Fruit fly (Drosophila melanogaster) whole organism, pupa: Measurements from ENCODE around the gene agt.

Source experiments
- CG10348 ChIP-seq: fragments of 200-800 bp; sonication (Bioruptor generic); IDR thresholded peaks from 2 replicates; pipeline ENCODE4 v1.3.6; 2022; ENCODE audit warnings: missing biosample characterization, missing genetic modification characterization
- CG12605 ChIP-seq: fragments of 200-800 bp; sonication (Bioruptor generic); IDR thresholded peaks from 2 replicates; pipeline ENCODE4 v1.3.6; 2022; ENCODE audit warnings: missing biosample characterization, missing genetic modification characterization
- CG13204 ChIP-seq: fragments of 200-800 bp; sonication (Bioruptor generic); optimal IDR thresholded peaks from 2 replicates; lab custom pipeline; 2018; ENCODE audit warnings: missing biosample characterization, mild to moderate bottlenecking, missing genetic modification characterization, moderate library complexity
- CG14655 ChIP-seq: fragments of 200-800 bp; sonication (Bioruptor generic); optimal IDR thresholded peaks from 3 replicates; lab custom pipeline; 2017; ENCODE audit warnings: mild to moderate bottlenecking, missing biosample characterization, missing genetic modification reagents, missing genetic modification characterization
- CG15710 ChIP-seq: fragments of 200-800 bp; sonication (Bioruptor generic); optimal IDR thresholded peaks from 2 replicates; lab custom pipeline; 2018; ENCODE audit warnings: missing biosample characterization, mild to moderate bottlenecking, missing genetic modification characterization, moderate library complexity
- CG17806 ChIP-seq: fragments of 200-800 bp; sonication (Bioruptor generic); optimal IDR thresholded peaks from 2 replicates; lab custom pipeline; 2018; ENCODE audit warnings: missing biosample characterization, mild to moderate bottlenecking, missing genetic modification characterization, moderate library complexity
- CG32121 ChIP-seq: fragments of 200-800 bp; sonication (Bioruptor generic); IDR thresholded peaks from 2 replicates; pipeline ENCODE4 v1.3.6; 2022; ENCODE audit warnings: missing biosample characterization, missing genetic modification characterization
- CG34367 ChIP-seq: fragments of 200-800 bp; sonication (Bioruptor generic); optimal IDR thresholded peaks from 2 replicates; lab custom pipeline; 2018; ENCODE audit warnings: missing biosample characterization, mild to moderate bottlenecking, missing genetic modification characterization
- CG4496 ChIP-seq: fragments of 200-800 bp; sonication (Bioruptor generic); IDR thresholded peaks from 3 replicates; pipeline ENCODE4 v1.3.6; 2022; ENCODE audit warnings: missing biosample characterization, missing genetic modification characterization
- CG8159 ChIP-seq: fragments of 200-800 bp; sonication (Bioruptor generic); optimal IDR thresholded peaks from 3 replicates; lab custom pipeline; 2018; ENCODE audit warnings: missing biosample characterization, mild to moderate bottlenecking, missing genetic modification characterization, moderate library complexity
- CG8301 ChIP-seq: fragments of 200-800 bp; sonication (Bioruptor generic); optimal IDR thresholded peaks from 2 replicates; lab custom pipeline; 2018; ENCODE audit warnings: missing biosample characterization, mild to moderate bottlenecking, missing genetic modification characterization
- CG9948 ChIP-seq: fragments of 200-800 bp; sonication (Bioruptor generic); optimal IDR thresholded peaks from 2 replicates; lab custom pipeline; 2018; ENCODE audit warnings: missing biosample characterization, mild to moderate bottlenecking, missing genetic modification characterization, moderate library complexity
- D1 ChIP-seq: fragments of 200-800 bp; sonication (Bioruptor generic); optimal IDR thresholded peaks from 2 replicates; lab custom pipeline; 2018; ENCODE audit warnings: missing biosample characterization, mild to moderate bottlenecking, missing genetic modification characterization, moderate library complexity
- EcR ChIP-seq: fragments of 200-800 bp; sonication (Bioruptor generic); optimal IDR thresholded peaks from 3 replicates; lab custom pipeline; 2019; ENCODE audit warnings: missing biosample characterization, missing genetic modification characterization, mild to moderate bottlenecking, moderate library complexity, missing genetic modification reagents
- Ets98B ChIP-seq: fragments of 200-800 bp; sonication (Bioruptor generic); IDR thresholded peaks from 2 replicates; pipeline ENCODE4 v1.3.6; 2022; ENCODE audit warnings: missing biosample characterization, missing genetic modification characterization
- Pif1A ChIP-seq: fragments of 200-800 bp; sonication (Bioruptor generic); optimal IDR thresholded peaks from 3 replicates; lab custom pipeline; 2016; ENCODE audit warnings: missing biosample characterization, missing genetic modification characterization
- Pif1B ChIP-seq: fragments of 200-800 bp; sonication (Bioruptor generic); optimal IDR thresholded peaks from 3 replicates; lab custom pipeline; 2016; ENCODE audit warnings: missing biosample characterization, missing genetic modification characterization
- Snoo ChIP-seq: fragments of 200-800 bp; sonication (Bioruptor generic); optimal IDR thresholded peaks from 3 replicates; lab custom pipeline; 2017; ENCODE audit warnings: missing biosample characterization, mild to moderate bottlenecking, missing genetic modification characterization, inconsistent platforms
- fd96Ca ChIP-seq: fragments of 200-800 bp; sonication (Bioruptor generic); IDR thresholded peaks from 3 replicates; pipeline ENCODE4 v1.3.6; 2022; ENCODE audit warnings: missing biosample characterization, missing genetic modification characterization
- gl ChIP-seq: fragments of 200-800 bp; sonication (Bioruptor generic); optimal IDR thresholded peaks from 2 replicates; lab custom pipeline; 2018; ENCODE audit warnings: missing biosample characterization, mild to moderate bottlenecking, missing genetic modification characterization
- rn ChIP-seq: fragments of 200-800 bp; sonication (Bioruptor generic); IDR thresholded peaks from 2 replicates; pipeline ENCODE4 v1.3.6; 2022; ENCODE audit warnings: missing biosample characterization, missing genetic modification characterization

Gene agt

dm6 chr3R:6683671-6684070 is 23.8 kb upstream of the agt start:
- TF ChIP-seq D1 = peak; percentile 74
- no peak for TF ChIP-seq CG10348 (GFP tag; lab: Robert Waterston, UW)

- TF ChIP-seq rn (GFP tag; lab: Robert Waterston, UW) (no peak), CG9948 (tag; lab: Kevin White, UChicago) (no peak), CG17806 (tag; lab: Kevin White, UChicago) (no peak), D1 (no peak), CG32121 (GFP tag; lab: Robert Waterston, UW) (no peak), CG10348 (GFP tag; lab: Robert Waterston, UW) (no peak), CG4496 (no peak), fd96Ca (no peak), CG34367 (tag; lab: Kevin White, UChicago) (no peak), Pif1B (GFP tag; lab: Kevin White, UChicago) (no peak), CG13204 (GFP tag; lab: Kevin White, UChicago) (no peak), Pif1A (GFP tag; lab: Kevin White, UChicago) (no peak), CG15710 (tag; lab: Kevin White, UChicago) (no peak), CG8159 (no peak), CG8301 (tag; lab: Kevin White, UChicago) (no peak), gl (tag; lab: Kevin White, UChicago) (no peak), CG12605 (GFP tag; lab: Robert Waterston, UW) (no peak), Snoo (tag; lab: Kevin White, UChicago) (no peak)
Observed at dm6 chr3R:6683135-6683534, 23.2 kb upstream of the agt start.

- TF ChIP-seq CG15710 (tag; lab: Kevin White, UChicago) (no peak), Ets98B (GFP tag; lab: Robert Waterston, UW) (no peak), CG17806 (tag; lab: Kevin White, UChicago) (no peak), CG12605 (GFP tag; lab: Robert Waterston, UW) (no peak), CG8159 (no peak)
Observed at dm6 chr3R:6678480-6678879, 18.6 kb upstream of the agt start, which contains the start of gene lab. TSS of gene lab (minus strand) at chr3R:6678590.

dm6 chr3R:6674548-6674947 is 14.6 kb upstream of the agt start:
- TF ChIP-seq Pif1A (GFP tag; lab: Kevin White, UChicago) (peak; percentile 8), CG8301 (tag; lab: Kevin White, UChicago) (no peak), CG8159 (peak; percentile 59)

dm6 chr3R:6672303-6673007 is 12.6 kb upstream of the agt start:
- TF ChIP-seq rn (GFP tag; lab: Robert Waterston, UW) (no peak), EcR (GFP tag; lab: Kevin White, UChicago) (no peak), CG17806 (tag; lab: Kevin White, UChicago) (no peak)
- TF ChIP-seq, all 21 proteins: peak for 0

dm6 chr3R:6668234-6668633 is 8.3 kb upstream of the agt start:
- TF ChIP-seq CG32121 (GFP tag; lab: Robert Waterston, UW) = no peak
- no peak for TF ChIP-seq CG8301 (tag; lab: Kevin White, UChicago)
- TF ChIP-seq CG17806 (tag; lab: Kevin White, UChicago) = no peak
- no peak for TF ChIP-seq fd96Ca
- no peak for TF ChIP-seq rn (GFP tag; lab: Robert Waterston, UW)
- TF ChIP-seq CG12605 (GFP tag; lab: Robert Waterston, UW) = no peak
- TF ChIP-seq CG8159 = no peak
- no peak for TF ChIP-seq CG13204 (GFP tag; lab: Kevin White, UChicago)
- TF ChIP-seq gl (tag; lab: Kevin White, UChicago) = no peak

- TF ChIP-seq fd96Ca (no peak), CG32121 (GFP tag; lab: Robert Waterston, UW) (no peak), CG13204 (GFP tag; lab: Kevin White, UChicago) (no peak), CG34367 (tag; lab: Kevin White, UChicago) (no peak), CG4496 (no peak), CG8301 (tag; lab: Kevin White, UChicago) (no peak), Pif1B (GFP tag; lab: Kevin White, UChicago) (no peak), CG14655 (no peak), Ets98B (GFP tag; lab: Robert Waterston, UW) (no peak), rn (GFP tag; lab: Robert Waterston, UW) (no peak), CG9948 (tag; lab: Kevin White, UChicago) (no peak), CG17806 (tag; lab: Kevin White, UChicago) (no peak)
- TF ChIP-seq, all 21 proteins: peak for 0
Observed at dm6 chr3R:6667245-6667644, 7.3 kb upstream of the agt start.
